Worm (Caenorhabditis elegans) whole organism, young adult: ENCODE measurements around the gene F22F4.9.

Source experiments
- B0336.3 ChIP-seq: fragments of 200-800 bp; sonication (Bioruptor generic); IDR thresholded peaks from 2 replicates; pipeline ENCODE4 v1.3.6; 2022; ENCODE audit warnings: missing genetic modification characterization, missing compliant biosample characterization
- F10E7.11 ChIP-seq: sonication (generic microtip); optimal IDR thresholded peaks from 2 replicates; lab custom pipeline; 2017; ENCODE audit warnings: mild to moderate bottlenecking, missing genetic modification characterization, moderate library complexity, missing compliant biosample characterization
- F39B2.1 ChIP-seq: fragments of 200-800 bp; sonication (Bioruptor generic); IDR thresholded peaks from 2 replicates; pipeline ENCODE4 v1.3.6; 2022; ENCODE audit warnings: missing genetic modification reagents, missing genetic modification characterization, missing compliant biosample characterization
- F57A8.1 ChIP-seq: fragments of 200-800 bp; sonication (Bioruptor generic); optimal IDR thresholded peaks from 2 replicates; lab custom pipeline; 2018; ENCODE audit warnings: mild to moderate bottlenecking, missing genetic modification characterization, moderate library complexity, missing compliant biosample characterization
- K12H6.12 ChIP-seq: fragments of 200-800 bp; sonication (Bioruptor generic); optimal IDR thresholded peaks from 2 replicates; lab custom pipeline; 2018; ENCODE audit warnings: mild to moderate bottlenecking, missing genetic modification characterization, missing compliant biosample characterization
- Y56A3A.18 ChIP-seq: fragments of 200-800 bp; sonication (Bioruptor generic); IDR thresholded peaks from 2 replicates; pipeline ENCODE4 v1.3.6; 2022; ENCODE audit warnings: missing genetic modification reagents, missing genetic modification characterization, missing compliant biosample characterization
- Y67H2A.10 ChIP-seq: fragments of 200-800 bp; sonication (Bioruptor generic); conservative IDR thresholded peaks from 2 replicates; pipeline ENCODE4 v1.3.6; 2022; ENCODE audit warnings: missing genetic modification reagents, missing genetic modification characterization, missing compliant biosample characterization
- Y79H2A.3 ChIP-seq: fragments of 200-800 bp; sonication (Bioruptor generic); conservative IDR thresholded peaks from 2 replicates; pipeline ENCODE4 v1.3.6; 2022; ENCODE audit warnings: missing genetic modification reagents, missing genetic modification characterization, missing compliant biosample characterization
- ZK185.1 ChIP-seq: sonication (generic microtip); optimal IDR thresholded peaks from 2 replicates; lab custom pipeline; 2016; ENCODE audit warnings: mild to moderate bottlenecking, missing genetic modification characterization, missing compliant biosample characterization; ENCODE audit not compliant: poor library complexity, severe bottlenecking
- atf-7 ChIP-seq: sonication (generic microtip); optimal IDR thresholded peaks from 2 replicates; lab custom pipeline; 2017; ENCODE audit warnings: mild to moderate bottlenecking, missing genetic modification characterization, missing compliant biosample characterization
- athp-1 ChIP-seq: sonication (generic microtip); optimal IDR thresholded peaks from 2 replicates; lab custom pipeline; 2017; ENCODE audit warnings: mild to moderate bottlenecking, missing genetic modification characterization, missing compliant biosample characterization
- attf-5 ChIP-seq: fragments of 200-800 bp; sonication (Bioruptor generic); optimal IDR thresholded peaks from 2 replicates; lab custom pipeline; 2018; ENCODE audit warnings: mild to moderate bottlenecking, missing genetic modification characterization, missing compliant biosample characterization
- bed-2 ChIP-seq: fragments of 200-800 bp; sonication (Bioruptor generic); IDR thresholded peaks from 2 replicates; pipeline ENCODE4 v1.3.6; 2022; ENCODE audit warnings: missing genetic modification reagents, missing genetic modification characterization, missing compliant biosample characterization
- ccch-3 ChIP-seq: fragments of 200-800 bp; sonication (Bioruptor generic); optimal IDR thresholded peaks from 2 replicates; lab custom pipeline; 2018; ENCODE audit warnings: mild to moderate bottlenecking, missing genetic modification characterization, missing compliant biosample characterization
- cebp-1 ChIP-seq, 2 experiments: fragments of 200-800 bp in 1 of 2; sonication (Bioruptor generic) in 1 of 2; sonication (generic microtip) in 1 of 2; IDR thresholded peaks in 1 of 2; optimal IDR thresholded peaks in 1 of 2; 2 replicates each; pipeline versions ENCODE4 v1.3.6 to Lab custom; 2017 to 2022; ENCODE audit warnings: missing compliant biosample characterization in 2 of 2, missing genetic modification characterization in 2 of 2, mild to moderate bottlenecking in 1 of 2, missing genetic modification reagents in 1 of 2, moderate library complexity in 1 of 2
- cebp-2 ChIP-seq: fragments of 200-800 bp; sonication (Bioruptor generic); IDR thresholded peaks from 2 replicates; pipeline ENCODE4 v1.3.6; 2022; ENCODE audit warnings: missing genetic modification characterization, missing compliant biosample characterization
- ceh-58 ChIP-seq: fragments of 200-800 bp; sonication (Bioruptor generic); IDR thresholded peaks from 2 replicates; pipeline ENCODE4 v1.3.6; 2022; ENCODE audit warnings: missing genetic modification characterization, missing compliant biosample characterization
- die-1 ChIP-seq: sonication (generic microtip); optimal IDR thresholded peaks from 2 replicates; lab custom pipeline; 2016; ENCODE audit warnings: missing genotype, mild to moderate bottlenecking, missing genetic modification characterization, missing compliant biosample characterization
- efl-1 ChIP-seq: fragments of 150-350 bp; optimal IDR thresholded peaks from 2 replicates; lab custom pipeline; 2014; ENCODE audit warnings: missing biosample characterization, missing genetic modification reagents, missing genetic modification characterization
- ets-4 ChIP-seq: fragments of 200-800 bp; sonication (Bioruptor generic); optimal IDR thresholded peaks from 2 replicates; lab custom pipeline; 2018; ENCODE audit warnings: mild to moderate bottlenecking, missing genetic modification characterization, missing compliant biosample characterization
- gei-17 ChIP-seq: fragments of 200-800 bp; sonication (Bioruptor generic); optimal IDR thresholded peaks from 2 replicates; lab custom pipeline; 2018; ENCODE audit warnings: mild to moderate bottlenecking, missing genetic modification characterization, missing compliant biosample characterization
- hlh-12 ChIP-seq: sonication (generic microtip); optimal IDR thresholded peaks from 2 replicates; lab custom pipeline; 2016; ENCODE audit warnings: missing genetic modification characterization, missing compliant biosample characterization
- hsf-1 ChIP-seq: fragments of 200-800 bp; sonication (Bioruptor generic); IDR thresholded peaks from 2 replicates; pipeline ENCODE4 v1.3.6; 2022; ENCODE audit warnings: missing genetic modification reagents, missing genetic modification characterization, missing compliant biosample characterization
- let-607 ChIP-seq, 2 experiments: fragments of 200-800 bp in 1 of 2; sonication (Bioruptor generic) in 1 of 2; sonication (generic microtip) in 1 of 2; optimal IDR thresholded peaks; 2 replicates each; lab custom pipeline; 2016 to 2018; ENCODE audit warnings: mild to moderate bottlenecking in 2 of 2, missing compliant biosample characterization in 2 of 2, missing genetic modification characterization in 2 of 2, moderate library complexity in 2 of 2, missing genotype in 1 of 2
- madf-3 ChIP-seq: fragments of 200-800 bp; sonication (Bioruptor generic); IDR thresholded peaks from 2 replicates; pipeline ENCODE4 v1.3.6; 2022; ENCODE audit warnings: missing genetic modification reagents, missing genetic modification characterization, missing compliant biosample characterization
- mes-4 ChIP-seq: sonication (generic microtip); optimal IDR thresholded peaks from 2 replicates; lab custom pipeline; 2016; ENCODE audit warnings: missing genotype, missing genetic modification characterization, missing compliant biosample characterization
- nfyb-1 ChIP-seq: fragments of 200-800 bp; sonication (Bioruptor generic); IDR thresholded peaks from 2 replicates; pipeline ENCODE4 v1.3.6; 2022; ENCODE audit warnings: missing genetic modification reagents, missing genetic modification characterization, missing compliant biosample characterization
- nhr-179 ChIP-seq: sonication (generic microtip); optimal IDR thresholded peaks from 2 replicates; lab custom pipeline; 2016; ENCODE audit warnings: mild to moderate bottlenecking, missing genetic modification characterization, missing compliant biosample characterization
- nhr-27 ChIP-seq: fragments of 200-800 bp; sonication (Bioruptor generic); optimal IDR thresholded peaks from 2 replicates; lab custom pipeline; 2018; ENCODE audit warnings: mild to moderate bottlenecking, missing genetic modification characterization, moderate library complexity, missing compliant biosample characterization
- sdz-38 ChIP-seq: sonication (generic microtip); optimal IDR thresholded peaks from 2 replicates; lab custom pipeline; 2016; ENCODE audit warnings: missing genotype, missing genetic modification characterization, missing compliant biosample characterization
- snpc-1.3 ChIP-seq: sonication (generic microtip); optimal IDR thresholded peaks from 2 replicates; lab custom pipeline; 2017; ENCODE audit warnings: missing genetic modification characterization, mild to moderate bottlenecking, missing compliant biosample characterization, antibody characterized with exemption, moderate library complexity, missing genotype, missing genetic modification reagents; ENCODE audit not compliant: insufficient read depth
- unc-62 ChIP-seq: fragments of 150-350 bp; optimal IDR thresholded peaks from 2 replicates; lab custom pipeline; 2014; ENCODE audit warnings: missing biosample characterization, missing genetic modification reagents, missing genetic modification characterization
- zfh-2 ChIP-seq: fragments of 200-800 bp; sonication (Bioruptor generic); conservative IDR thresholded peaks from 2 replicates; pipeline ENCODE4 v1.3.6; 2022; ENCODE audit warnings: missing genetic modification reagents, missing genetic modification characterization, missing compliant biosample characterization
- zim-3 ChIP-seq: sonication (generic microtip); optimal IDR thresholded peaks from 2 replicates; lab custom pipeline; 2017; ENCODE audit warnings: mild to moderate bottlenecking, missing genetic modification characterization, moderate library complexity, missing compliant biosample characterization
- ztf-28 ChIP-seq: fragments of 200-800 bp; sonication (Bioruptor generic); IDR thresholded peaks from 2 replicates; pipeline ENCODE4 v1.3.6; 2022; ENCODE audit warnings: missing genetic modification reagents, missing genetic modification characterization, missing compliant biosample characterization

Gene F22F4.9

DNA sequence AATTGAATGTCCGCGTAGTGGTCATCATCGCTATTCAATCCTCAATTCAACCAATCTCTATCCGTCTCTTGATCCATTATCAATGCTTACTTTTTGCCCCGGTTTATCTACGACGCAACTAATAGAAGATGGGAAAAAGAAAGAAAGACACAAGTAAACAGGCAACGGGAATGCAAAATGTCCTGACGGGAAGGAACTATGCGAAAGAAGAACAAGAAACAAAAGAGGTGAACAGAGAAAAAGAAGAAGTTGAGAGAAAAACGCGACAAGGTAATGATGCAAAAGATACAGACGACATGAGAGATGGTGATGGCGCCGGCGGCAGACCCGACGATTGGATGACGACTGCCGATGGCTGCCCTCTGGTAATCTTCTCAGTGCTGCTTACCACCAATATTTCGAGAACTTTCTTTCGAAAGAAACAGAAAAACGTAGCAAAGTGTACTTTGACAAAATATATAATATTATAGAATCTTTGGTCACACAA lies 42.7 kb upstream of the F22F4.9 start (continued):
- no peak for TF ChIP-seq nhr-27 (tag; lab: Kevin White, UChicago)
- TF ChIP-seq ceh-58 (GFP tag; lab: Robert Waterston, UW), result no peak
- TF ChIP-seq K12H6.12 (tag; lab: Kevin White, UChicago), result peak; percentile 40
- peak; percentile 58 for TF ChIP-seq gei-17 (GFP tag; lab: Kevin White, UChicago)
- TF ChIP-seq ZK185.1, result peak; percentile 19
- peak; percentile 80 for TF ChIP-seq hsf-1
- TF ChIP-seq nfyb-1 (GFP tag; lab: Robert Waterston, UW), result peak; percentile 68
- peak in 1 of 2 experiments; percentile 65 for TF ChIP-seq let-607 (tag; optimal IDR thresholded peaks at IDR 0.05; lab: Kevin White, UChicago)
- TF ChIP-seq B0336.3 (GFP tag; lab: Robert Waterston, UW), result peak; percentile 77
- TF ChIP-seq, all 124 proteins: peak for 25

ce11 chrX:6041094-6041441 lies 41.8 kb upstream of the F22F4.9 start:
- TF ChIP-seq F10E7.11 (tag; lab: Kevin White, UChicago) (no peak), madf-3 (GFP tag; lab: Robert Waterston, UW) (0 out of 2 replicates have a peak, but pooled peaks have one; percentile 15)

DNA sequence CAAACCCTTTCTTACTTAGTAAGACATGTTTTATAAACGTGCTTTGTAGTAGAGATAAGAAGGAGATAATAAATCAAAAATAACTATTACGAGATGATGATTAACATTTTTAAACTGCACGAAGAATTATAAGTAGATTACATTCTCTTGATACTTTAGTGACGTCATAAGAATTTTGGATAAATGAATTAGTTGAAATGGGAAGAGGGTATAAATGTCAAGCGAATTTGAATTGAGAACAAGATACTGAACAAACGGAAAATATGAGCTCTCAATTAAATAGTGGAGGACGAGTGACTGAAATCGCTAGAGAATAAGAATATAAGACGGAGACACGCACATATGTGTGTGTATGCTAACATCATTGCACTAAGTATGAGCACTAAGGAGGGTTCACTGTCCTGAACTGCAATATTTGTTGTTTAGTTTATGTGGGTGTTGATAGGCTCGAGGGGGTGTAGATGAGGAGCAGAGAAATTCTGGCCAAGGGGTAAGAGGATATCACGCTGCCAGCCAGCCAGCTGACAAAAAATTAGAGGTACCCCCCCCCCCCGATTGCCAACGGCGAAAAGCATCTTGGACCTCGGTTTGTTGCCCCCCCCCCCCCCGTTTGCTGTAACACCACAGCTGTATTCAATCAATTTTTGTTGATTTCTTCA lies 41.3 kb upstream of the F22F4.9 start:
- TF ChIP-seq snpc-1.3 (no peak), nfyb-1 (GFP tag; lab: Robert Waterston, UW) (peak; percentile 56; the same call in 1 of the 2 replicates), hlh-12 (tag; lab: Kevin White, UChicago) (no peak), unc-62 (GFP tag; lab: Kevin White, UChicago) (no peak), Y56A3A.18 (GFP tag; lab: Robert Waterston, UW) (no peak), attf-5 (GFP tag; lab: Kevin White, UChicago) (peak; percentile 20), cebp-1 (GFP tag; IDR thresholded peaks at IDR 0.05; lab: Robert Waterston, UW) (no peak), cebp-1 (tag; optimal IDR thresholded peaks at IDR 0.05; lab: Kevin White, UChicago) (peak; percentile 25), F39B2.1 (GFP tag; lab: Robert Waterston, UW) (no peak), let-607 (tag; optimal IDR thresholded peaks at IDR 0.05; lab: Kevin White, UChicago) (no peak), nhr-27 (tag; lab: Kevin White, UChicago) (no peak), efl-1 (GFP tag; lab: Kevin White, UChicago) (no peak), ceh-58 (GFP tag; lab: Robert Waterston, UW) (no peak), ztf-28 (GFP tag; lab: Robert Waterston, UW) (no peak), ets-4 (GFP tag; lab: Kevin White, UChicago) (no peak), atf-7 (tag; lab: Kevin White, UChicago) (no peak), zfh-2 (GFP tag; lab: Robert Waterston, UW) (peak; percentile 89), athp-1 (no peak), mes-4 (tag; lab: Kevin White, UChicago) (no peak), F57A8.1 (no peak), cebp-2 (no peak), sdz-38 (tag; lab: Kevin White, UChicago) (no peak), bed-2 (GFP tag; lab: Robert Waterston, UW) (no peak), Y67H2A.10 (GFP tag; lab: Robert Waterston, UW) (no peak), B0336.3 (GFP tag; lab: Robert Waterston, UW) (0 out of 2 replicates have a peak, but pooled peaks have one; percentile 35), zim-3 (tag; lab: Kevin White, UChicago) (no peak), Y79H2A.3 (GFP tag; lab: Robert Waterston, UW) (no peak), ccch-3 (GFP tag; lab: Kevin White, UChicago) (no peak), nhr-179 (tag; lab: Kevin White, UChicago) (no peak), die-1 (tag; lab: Kevin White, UChicago) (no peak)
- TF ChIP-seq, all 124 proteins: peak for 5
